Comparison of ENCODE assay signal across 1 fruit fly cellular context in the genomic region with DNA sequence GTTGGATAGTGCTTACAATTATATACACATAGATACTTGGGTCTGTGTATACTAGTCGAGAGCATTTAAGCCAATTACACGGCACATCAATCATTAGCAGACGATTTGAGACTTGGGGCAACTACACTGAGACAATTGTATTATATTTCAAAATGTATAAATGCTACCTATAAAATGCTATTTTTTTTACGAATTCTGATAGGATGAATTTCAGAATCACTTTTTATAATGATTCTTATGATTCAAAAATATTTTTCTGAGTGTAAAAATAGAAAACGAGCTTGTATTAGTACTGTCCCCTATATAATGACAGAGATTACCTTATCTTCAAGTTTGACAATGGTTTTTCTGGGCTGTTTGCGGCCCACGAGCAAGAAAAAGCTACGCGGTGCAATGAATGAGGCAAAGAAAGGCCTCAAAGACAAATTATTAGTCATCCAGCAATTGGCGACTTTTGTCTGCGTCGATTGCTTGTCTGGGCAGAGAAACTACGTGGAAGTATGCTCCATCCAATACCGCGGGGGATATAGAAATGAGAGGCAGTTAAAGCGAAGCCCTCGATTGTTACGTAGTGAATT.
A peak's percentile ranks its signal among the peaks of the same experiment; 100 is the strongest.
TF ChIP-seq lines count a peak whose summit lies in the region.

No protein-coding gene starts in this region.

TF ChIP-seq in whole organism, embryonic, 481 proteins besides CTCF, POLR2A, EP300 and RAD21 (continued from another document):
- TF ChIP-seq dysf (GFP tag; IDR thresholded peaks at IDR 0.05; lab: Robert Waterston, UW) (peak; percentile 86), CG9817 (tag; optimal IDR thresholded peaks at IDR 0.05; lab: Kevin White, UChicago) (peak; percentile 45), C15 (GFP tag; IDR thresholded peaks at IDR 0.05; lab: Robert Waterston, UW) (0 out of 3 replicates have a peak, but pooled peaks have one; percentile 38), vfl (GFP tag; optimal IDR thresholded peaks at IDR 0.05; lab: Kevin White, UChicago) (no peak), CG4424 (GFP tag; optimal IDR thresholded peaks at IDR 0.05; lab: Kevin White, UChicago) (peak; percentile 64), chm (GFP tag; IDR thresholded peaks at IDR 0.05; lab: Robert Waterston, UW) (peak; percentile 55; the same call in 1 of the 2 replicates), CG7271 (tag; optimal IDR thresholded peaks at IDR 0.05; lab: Kevin White, UChicago) (no peak), Ets97D (GFP tag; optimal IDR thresholded peaks at IDR 0.05; lab: Kevin White, UChicago) (peak; percentile 52), sim (GFP tag; IDR thresholded peaks at IDR 0.05; lab: Robert Waterston, UW) (0 out of 2 replicates have a peak, but pooled peaks have one; percentile 45), CG12744 (GFP tag; optimal IDR thresholded peaks at IDR 0.05; lab: Kevin White, UChicago) (peak; percentile 20), Sox100B (GFP tag; optimal IDR thresholded peaks at IDR 0.05; lab: Kevin White, UChicago) (no peak), ro (GFP tag; IDR thresholded peaks at IDR 0.05; lab: Robert Waterston, UW) (peak; percentile 38), fd3F (GFP tag; optimal IDR thresholded peaks at IDR 0.05; lab: Kevin White, UChicago) (peak; percentile 56), CG15011 (GFP tag; optimal IDR thresholded peaks at IDR 0.05; lab: Kevin White, UChicago) (no peak), dpn (GFP tag; optimal IDR thresholded peaks at IDR 0.05; lab: Kevin White, UChicago) (peak; percentile 65 to 74), CG15514 (GFP tag; optimal IDR thresholded peaks at IDR 0.05; lab: Kevin White, UChicago) (peak; percentile 43), Six4 (GFP tag; optimal IDR thresholded peaks at IDR 0.05; lab: Kevin White, UChicago) (peak; percentile 17), Bteb2 (GFP tag; optimal IDR thresholded peaks at IDR 0.05; lab: Kevin White, UChicago) (peak; percentile 43), salm (tag; optimal IDR thresholded peaks at IDR 0.05; lab: Kevin White, UChicago) (no peak), CG7745 (tag; optimal IDR thresholded peaks at IDR 0.05; lab: Kevin White, UChicago) (no peak), disco-r (GFP tag; optimal IDR thresholded peaks at IDR 0.05; lab: Kevin White, UChicago) (no peak), CG11723 (GFP tag; optimal IDR thresholded peaks at IDR 0.05; lab: Kevin White, UChicago) (no peak), CG6854 (GFP tag; optimal IDR thresholded peaks at IDR 0.05; lab: Kevin White, UChicago) (peak; percentile 0), BtbVII (GFP tag; optimal IDR thresholded peaks at IDR 0.05; lab: Kevin White, UChicago) (peak; percentile 33), CG7786 (GFP tag; optimal IDR thresholded peaks at IDR 0.05; lab: Kevin White, UChicago) (peak; percentile 52), Dfd (GFP tag; optimal IDR thresholded peaks at IDR 0.05; lab: Kevin White, UChicago) (no peak), CG2875 (GFP tag; optimal IDR thresholded peaks at IDR 0.05; lab: Kevin White, UChicago) (peak; percentile 32), trem (tag; optimal IDR thresholded peaks at IDR 0.05; lab: Kevin White, UChicago) (peak; percentile 61), Pdp1 (GFP tag; optimal IDR thresholded peaks at IDR 0.05; lab: Kevin White, UChicago) (peak; percentile 64 to 65), HLH4C (GFP tag; IDR thresholded peaks at IDR 0.05; lab: Robert Waterston, UW; ENCODE audit: partially characterized antibody) (no peak), CG2120 (GFP tag; optimal IDR thresholded peaks at IDR 0.05; lab: Kevin White, UChicago) (peak; percentile 84), grn (GFP tag; optimal IDR thresholded peaks at IDR 0.05; lab: Kevin White, UChicago) (no peak), emc (GFP tag; optimal IDR thresholded peaks at IDR 0.05; lab: Kevin White, UChicago) (no peak), bigmax (GFP tag; optimal IDR thresholded peaks at IDR 0.05; lab: Kevin White, UChicago) (no peak), D19B (GFP tag; optimal IDR thresholded peaks at IDR 0.05; lab: Kevin White, UChicago) (peak; percentile 58)
